Fruit fly (Drosophila melanogaster) whole organism, adult: Measurements from ENCODE around the gene ymp.
A peak's percentile ranks its signal among the peaks of the same experiment; 100 is the strongest.

Experiments
- CG11617 ChIP-seq: fragments of 200-800 bp; sonication (Bioruptor generic); optimal IDR thresholded peaks from 2 replicates; lab custom pipeline; 2017; ENCODE audit warnings: mild to moderate bottlenecking, missing biosample characterization, missing genetic modification reagents, missing genetic modification characterization
- CG12768 ChIP-seq: fragments of 200-800 bp; sonication (Bioruptor generic); optimal IDR thresholded peaks from 2 replicates; lab custom pipeline; 2017; ENCODE audit warnings: missing biosample characterization, missing genetic modification characterization, mild to moderate bottlenecking, moderate library complexity, missing genetic modification reagents
- CG14711 ChIP-seq: fragments of 200-800 bp; sonication (Bioruptor generic); optimal IDR thresholded peaks from 2 replicates; lab custom pipeline; 2018; ENCODE audit warnings: missing biosample characterization, mild to moderate bottlenecking, missing genetic modification characterization, moderate library complexity
- CG1620 ChIP-seq: fragments of 200-800 bp; sonication (Bioruptor generic); optimal IDR thresholded peaks from 2 replicates; lab custom pipeline; 2016; ENCODE audit warnings: missing biosample characterization, missing genetic modification characterization
- CG33017 ChIP-seq: fragments of 200-800 bp; sonication (Bioruptor generic); optimal IDR thresholded peaks from 2 replicates; lab custom pipeline; 2018; ENCODE audit warnings: missing biosample characterization, mild to moderate bottlenecking, missing genetic modification characterization, moderate library complexity
- CG7045 ChIP-seq: fragments of 200-800 bp; sonication (Bioruptor generic); optimal IDR thresholded peaks from 2 replicates; lab custom pipeline; 2017; ENCODE audit warnings: missing biosample characterization, mild to moderate bottlenecking, missing genetic modification characterization
- CG7101 ChIP-seq: fragments of 200-800 bp; sonication (Bioruptor generic); optimal IDR thresholded peaks from 2 replicates; lab custom pipeline; 2018; ENCODE audit warnings: missing biosample characterization, mild to moderate bottlenecking, missing genetic modification characterization, moderate library complexity
- Clk ChIP-seq: fragments of 200-800 bp; sonication (Bioruptor generic); optimal IDR thresholded peaks from 2 replicates; lab custom pipeline; 2017; ENCODE audit warnings: missing biosample characterization, missing genetic modification characterization
- Crg-1 ChIP-seq: fragments of 200-800 bp; sonication (Bioruptor generic); optimal IDR thresholded peaks from 2 replicates; lab custom pipeline; 2016; ENCODE audit warnings: missing biosample characterization, missing genetic modification characterization
- Hr96 ChIP-seq: fragments of 200-800 bp; sonication (Bioruptor generic); optimal IDR thresholded peaks from 2 replicates; lab custom pipeline; 2016; ENCODE audit warnings: missing biosample characterization, missing genetic modification characterization
- Mnt ChIP-seq: fragments of 200-800 bp; sonication (Bioruptor generic); optimal IDR thresholded peaks from 2 replicates; lab custom pipeline; 2016; ENCODE audit warnings: missing biosample characterization, mild to moderate bottlenecking, missing genetic modification characterization
- bab1 ChIP-seq: fragments of 200-800 bp; sonication (Bioruptor generic); optimal IDR thresholded peaks from 3 replicates; lab custom pipeline; 2019; ENCODE audit warnings: missing biosample characterization, mild to moderate bottlenecking, missing genetic modification characterization, moderate library complexity
- cic ChIP-seq: fragments of 200-800 bp; sonication (Bioruptor generic); optimal IDR thresholded peaks from 2 replicates; lab custom pipeline; 2017; ENCODE audit warnings: missing biosample characterization, mild to moderate bottlenecking, missing genetic modification characterization, moderate library complexity
- cnc ChIP-seq, 2 experiments: fragments of >200 bp; optimal IDR thresholded peaks; 2 replicates each; lab custom pipeline; 2017
- kay ChIP-seq: fragments of 200-800 bp; sonication (Bioruptor generic); peaks from one replicate; lab custom pipeline; 2016; ENCODE audit warnings: missing biosample characterization, missing genetic modification characterization, borderline replicate concordance
- ovo ChIP-seq: fragments of 200-800 bp; sonication (Bioruptor generic); optimal IDR thresholded peaks from 2 replicates; lab custom pipeline; 2016; ENCODE audit warnings: missing biosample characterization, missing genetic modification characterization
- pad ChIP-seq: fragments of 200-800 bp; sonication (Bioruptor generic); optimal IDR thresholded peaks from 3 replicates; lab custom pipeline; 2017; ENCODE audit warnings: missing biosample characterization, missing genetic modification characterization, mild to moderate bottlenecking, moderate library complexity, missing genetic modification reagents
- tj ChIP-seq: fragments of 200-800 bp; sonication (Bioruptor generic); optimal IDR thresholded peaks from 3 replicates; lab custom pipeline; 2017; ENCODE audit warnings: missing biosample characterization, mild to moderate bottlenecking, missing genetic modification characterization, moderate library complexity
- toe ChIP-seq: fragments of 200-800 bp; sonication (Bioruptor generic); optimal IDR thresholded peaks from 2 replicates; lab custom pipeline; 2016; ENCODE audit warnings: missing biosample characterization, missing genetic modification characterization

Gene ymp

DNA sequence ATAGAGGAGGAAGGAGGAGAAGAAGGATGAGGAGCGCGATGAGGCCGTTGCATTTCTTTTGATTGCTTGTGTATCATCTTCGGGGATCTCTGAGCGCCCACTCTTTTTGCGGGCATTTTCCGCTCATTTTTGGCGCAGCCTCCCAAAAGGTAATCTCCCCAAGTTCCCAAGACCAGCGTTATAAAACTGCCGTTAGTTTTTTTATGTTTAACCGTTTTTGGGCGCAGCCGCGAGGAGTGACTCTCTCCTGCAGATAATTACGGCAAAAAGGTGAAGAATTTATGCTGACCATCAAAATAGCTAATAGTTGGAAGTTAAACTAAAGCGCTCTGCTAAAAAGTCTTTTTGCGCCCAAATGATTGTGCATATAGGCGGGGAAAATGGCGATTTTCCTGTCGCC lies 29.5 kb upstream of the ymp start:
- no peak for TF ChIP-seq Mnt (GFP tag; lab: Kevin White, UChicago)
- TF ChIP-seq kay (GFP tag; lab: Kevin White, UChicago), result no peak
- TF ChIP-seq Hr96 (GFP tag; lab: Kevin White, UChicago), result no peak
- no peak for TF ChIP-seq cnc (optimal IDR thresholded peaks at IDR 0.05; lab: Kevin White, UChicago)
- TF ChIP-seq toe, result no peak
- TF ChIP-seq CG12768 (GFP tag; lab: Kevin White, UChicago), result no peak
- no peak for TF ChIP-seq ovo
- peak; percentile 93 for TF ChIP-seq pad

DNA sequence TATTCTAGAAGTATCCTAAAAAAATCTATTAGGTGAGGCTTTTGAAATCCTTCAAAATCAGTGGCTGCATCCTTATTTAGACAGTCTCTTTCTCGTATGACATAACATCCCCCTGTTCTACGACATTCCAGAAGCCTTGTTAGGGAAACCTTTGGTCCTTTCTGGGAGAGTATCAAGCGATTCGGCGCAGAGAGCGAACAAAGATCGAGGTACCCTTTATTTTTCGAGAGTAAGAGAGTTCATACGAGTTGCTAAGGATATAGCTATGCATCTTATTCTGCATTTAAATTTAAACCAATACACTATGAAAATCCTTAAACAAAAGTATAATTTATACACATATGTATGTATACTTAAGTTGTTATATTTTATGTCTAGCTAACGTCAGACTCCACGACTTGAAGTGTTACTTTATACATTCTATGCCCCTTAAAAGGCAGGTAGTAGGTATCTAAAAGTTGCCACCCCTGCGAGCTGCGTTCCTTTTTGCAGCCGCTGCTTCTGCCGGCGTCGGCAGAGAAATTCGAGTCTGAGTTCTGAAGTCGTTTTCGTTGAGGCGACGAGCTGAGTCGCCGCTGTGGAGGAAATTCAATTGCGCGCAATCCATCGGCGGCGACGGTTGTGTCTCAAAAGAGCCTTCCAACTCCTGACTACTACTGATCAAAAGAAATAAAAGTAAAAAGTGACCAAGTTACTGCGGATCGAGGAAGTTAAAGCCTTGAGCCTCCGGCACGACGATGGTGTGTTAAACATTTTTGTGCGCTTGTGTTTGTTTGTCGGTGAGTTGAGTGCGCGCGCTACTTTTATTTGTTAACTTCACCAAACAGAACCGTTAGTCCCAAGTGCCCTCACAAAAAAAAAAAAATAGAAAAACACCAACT lies 28.6 kb upstream of the ymp start, which contains the start of gene jigr1:
TSS of gene jigr1 (plus strand) at position 550 of the 881 bp plus-strand sequence.
- TF ChIP-seq CG11617 (GFP tag; lab: Kevin White, UChicago) (no peak), tj (GFP tag; lab: Kevin White, UChicago) (no peak), CG14711 (no peak), Clk (GFP tag; lab: Kevin White, UChicago) (no peak), CG7045 (no peak), bab1 (GFP tag; lab: Kevin White, UChicago) (no peak), toe (no peak), CG33017 (tag; lab: Kevin White, UChicago) (no peak), kay (GFP tag; lab: Kevin White, UChicago) (no peak)

DNA sequence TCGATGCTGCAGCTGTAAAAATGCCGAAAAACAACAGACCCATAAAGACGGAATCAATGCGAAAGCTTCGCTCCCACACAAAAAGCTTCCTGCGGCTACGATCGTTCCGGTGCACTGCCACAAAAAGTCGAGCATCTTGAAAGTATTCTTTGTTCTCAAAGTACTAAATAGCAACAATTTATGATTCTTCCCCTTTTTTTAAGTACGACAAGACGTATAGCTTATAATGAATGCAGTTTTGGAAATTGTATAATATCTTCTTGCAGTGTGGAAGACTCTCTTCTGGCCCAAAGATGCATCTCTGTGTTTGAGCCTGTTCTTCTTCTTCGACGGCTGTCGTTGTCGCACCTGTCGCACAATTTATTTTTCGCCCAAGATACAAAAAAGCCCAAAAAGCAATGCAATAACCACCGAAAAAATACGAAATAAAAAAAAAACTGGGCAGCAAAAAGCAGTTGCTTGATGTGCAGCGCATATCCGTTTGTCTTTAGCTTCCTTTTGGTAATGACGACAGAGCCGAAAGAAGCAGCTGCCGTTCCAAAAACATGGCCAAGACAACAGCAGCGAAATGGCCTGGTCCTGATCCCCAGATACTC lies 25.0 kb upstream of the ymp start:
- TF ChIP-seq Clk (GFP tag; lab: Kevin White, UChicago), result no peak

dm6 chr3R:25631079-25631478 lies 22.2 kb upstream of the ymp start:
- TF ChIP-seq CG14711 (no peak), CG7101 (tag; lab: Kevin White, UChicago) (no peak), cnc (optimal IDR thresholded peaks at IDR 0.05; lab: Kevin White, UChicago) (no peak), kay (GFP tag; lab: Kevin White, UChicago) (no peak), Clk (GFP tag; lab: Kevin White, UChicago) (no peak)

dm6 chr3R:25630541-25630940 lies 21.6 kb upstream of the ymp start:
- TF ChIP-seq Hr96 (GFP tag; lab: Kevin White, UChicago) (no peak), CG11617 (GFP tag; lab: Kevin White, UChicago) (no peak), kay (GFP tag; lab: Kevin White, UChicago) (no peak), CG33017 (tag; lab: Kevin White, UChicago) (no peak), toe (no peak), Clk (GFP tag; lab: Kevin White, UChicago) (no peak), bab1 (GFP tag; lab: Kevin White, UChicago) (no peak), CG7101 (tag; lab: Kevin White, UChicago) (no peak)

dm6 chr3R:25628657-25629056 lies 19.7 kb upstream of the ymp start:
- TF ChIP-seq ovo (no peak), CG14711 (no peak), CG33017 (tag; lab: Kevin White, UChicago) (no peak), CG12768 (GFP tag; lab: Kevin White, UChicago) (no peak), pad (no peak), cic (GFP tag; lab: Kevin White, UChicago) (no peak), tj (GFP tag; lab: Kevin White, UChicago) (no peak), CG11617 (GFP tag; lab: Kevin White, UChicago) (no peak), Crg-1 (GFP tag; lab: Kevin White, UChicago) (no peak)

DNA sequence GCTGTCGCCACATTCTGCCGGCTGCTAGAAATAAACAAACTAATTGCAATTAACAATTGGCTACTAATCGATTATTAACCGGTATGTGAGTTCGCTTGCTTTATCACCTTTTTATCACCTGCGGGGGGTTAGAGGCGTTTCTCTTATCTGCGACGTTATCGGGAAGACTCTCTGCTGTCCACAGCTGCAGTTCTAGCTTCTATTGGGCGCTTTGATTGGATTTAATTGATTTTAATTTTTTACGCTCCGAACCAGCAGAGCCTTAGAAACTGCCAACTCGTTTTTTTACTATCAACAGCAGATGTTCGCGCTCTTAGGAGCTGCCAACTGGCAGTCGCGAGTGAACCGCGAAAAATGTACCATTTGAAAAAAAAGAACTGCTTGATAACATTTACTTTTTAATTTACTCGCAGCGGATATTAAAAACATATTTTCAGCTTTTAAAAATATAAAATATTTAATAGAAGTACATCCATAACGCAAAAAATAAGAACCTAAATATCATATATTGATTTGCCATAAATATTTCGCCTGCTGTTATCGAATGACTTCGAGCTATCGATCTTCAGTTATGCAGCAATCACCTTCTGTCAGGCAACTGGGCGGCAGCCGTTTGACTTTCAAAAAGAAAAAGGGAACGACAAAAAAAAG lies 17.8 kb upstream of the ymp start, which contains the start of gene Ssadh:
TSS of gene Ssadh (minus strand) at position 300 of the 651 bp plus-strand sequence.
- TF ChIP-seq toe (peak; percentile 43), pad (no peak), Hr96 (GFP tag; lab: Kevin White, UChicago) (no peak), CG1620 (GFP tag; lab: Kevin White, UChicago) (no peak), tj (GFP tag; lab: Kevin White, UChicago) (no peak), bab1 (GFP tag; lab: Kevin White, UChicago) (peak; percentile 26), CG11617 (GFP tag; lab: Kevin White, UChicago) (no peak), Mnt (GFP tag; lab: Kevin White, UChicago) (peak; percentile 10), CG33017 (tag; lab: Kevin White, UChicago) (no peak), cic (GFP tag; lab: Kevin White, UChicago) (peak; percentile 43), Crg-1 (GFP tag; lab: Kevin White, UChicago) (no peak)
